Worm (Caenorhabditis elegans): ENCODE measurements around the gene dnj-23.

Gene dnj-23

DNA sequence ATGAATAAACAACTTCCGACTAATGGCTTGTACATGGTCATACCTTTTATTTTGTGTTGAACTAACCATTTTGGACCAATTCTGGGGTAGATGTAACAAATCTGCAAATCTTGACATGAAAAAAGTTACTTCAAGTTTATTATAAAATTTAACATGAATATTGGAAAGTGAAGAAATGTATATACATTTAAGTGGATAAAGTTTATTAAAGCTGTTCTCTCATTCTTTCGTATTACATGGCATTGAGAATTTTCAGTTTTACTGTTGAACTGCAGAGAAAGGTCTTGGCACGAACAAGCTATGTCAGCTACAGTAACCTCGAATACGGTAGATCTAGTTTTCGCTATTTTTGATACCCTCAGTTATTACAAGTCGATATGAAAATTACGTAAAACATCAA lies 14.8 kb downstream of the dnj-23 start, which contains the start of gene C07H4.1:
TSS of gene C07H4.1 (minus strand) at position 101 of the 400 bp plus-strand sequence.
- TF ChIP-seq ref-1 (GFP tag; conservative IDR thresholded peaks at IDR 0.05), result no peak
- no peak for TF ChIP-seq tab-1 (GFP tag; IDR thresholded peaks at IDR 0.05)
- TF ChIP-seq ztf-29 (GFP tag; IDR thresholded peaks at IDR 0.05), result no peak
- TF ChIP-seq flt-1 (GFP tag; IDR thresholded peaks at IDR 0.05), result no peak
- TF ChIP-seq med-1 (GFP tag; optimal IDR thresholded peaks at IDR 0.05; ENCODE audit: insufficient read depth), result no peak
- no peak for TF ChIP-seq T22C8.4 (GFP tag; IDR thresholded peaks at IDR 0.05)
- no peak for TF ChIP-seq ztf-23 (GFP tag; IDR thresholded peaks at IDR 0.05)
- no peak for TF ChIP-seq klf-2 (GFP tag; conservative IDR thresholded peaks at IDR 0.05)
- TF ChIP-seq cog-1 (tag; optimal IDR thresholded peaks at IDR 0.05), result no peak

ce11 chrII:9092910-9093309 lies 15.5 kb downstream of the dnj-23 start:
- TF ChIP-seq med-1 (GFP tag; optimal IDR thresholded peaks at IDR 0.05; ENCODE audit: insufficient read depth) (no peak), ref-1 (GFP tag; conservative IDR thresholded peaks at IDR 0.05) (no peak), T22C8.4 (GFP tag; IDR thresholded peaks at IDR 0.05) (no peak), flt-1 (GFP tag; IDR thresholded peaks at IDR 0.05) (no peak), klf-2 (GFP tag; conservative IDR thresholded peaks at IDR 0.05) (no peak), ztf-29 (GFP tag; IDR thresholded peaks at IDR 0.05) (no peak), ztf-23 (GFP tag; IDR thresholded peaks at IDR 0.05) (no peak), cog-1 (tag; optimal IDR thresholded peaks at IDR 0.05) (no peak), tab-1 (GFP tag; IDR thresholded peaks at IDR 0.05) (no peak)

ce11 chrII:9086308-9086707 lies 22.1 kb downstream of the dnj-23 start, which contains the start of gene hlh-3:
Gene hlh-3, plus strand, starts transcription at chrII:9086608.
- TF ChIP-seq med-1 (GFP tag; optimal IDR thresholded peaks at IDR 0.05; ENCODE audit: insufficient read depth), result no peak
- TF ChIP-seq ref-1 (GFP tag; conservative IDR thresholded peaks at IDR 0.05), result no peak
- TF ChIP-seq cog-1 (tag; optimal IDR thresholded peaks at IDR 0.05), result no peak
- TF ChIP-seq tab-1 (GFP tag; IDR thresholded peaks at IDR 0.05), result no peak
- TF ChIP-seq ztf-23 (GFP tag; IDR thresholded peaks at IDR 0.05), result no peak
- no peak for TF ChIP-seq klf-2 (GFP tag; conservative IDR thresholded peaks at IDR 0.05)
- TF ChIP-seq T22C8.4 (GFP tag; IDR thresholded peaks at IDR 0.05), result no peak
- no peak for TF ChIP-seq ztf-29 (GFP tag; IDR thresholded peaks at IDR 0.05)
- no peak for TF ChIP-seq flt-1 (GFP tag; IDR thresholded peaks at IDR 0.05)

DNA sequence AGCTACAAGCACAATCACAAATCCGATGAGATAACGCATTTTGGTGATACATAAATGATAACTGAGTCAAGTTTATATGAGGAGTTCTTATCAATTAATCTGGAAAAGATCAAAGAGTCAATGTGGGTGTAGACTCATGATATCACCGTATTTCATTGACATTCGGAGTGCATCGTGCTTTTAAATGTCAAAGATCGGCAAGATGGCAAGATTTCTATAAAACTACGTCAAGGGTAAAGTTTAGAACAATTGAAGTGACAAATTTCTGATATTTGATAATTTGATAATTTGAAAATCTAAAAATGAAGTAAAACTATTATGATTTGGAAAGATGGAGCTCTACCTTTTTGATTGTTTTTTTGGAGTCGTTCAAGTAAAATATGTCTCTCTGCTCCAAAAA lies 25.3 kb downstream of the dnj-23 start, which contains the start of gene sysm-1:
TSS of gene sysm-1 (minus strand) at position 101 of the 400 bp plus-strand sequence.
- TF ChIP-seq ztf-23 (GFP tag; IDR thresholded peaks at IDR 0.05) (no peak), tab-1 (GFP tag; IDR thresholded peaks at IDR 0.05) (no peak), klf-2 (GFP tag; conservative IDR thresholded peaks at IDR 0.05) (no peak), flt-1 (GFP tag; IDR thresholded peaks at IDR 0.05) (no peak), ztf-29 (GFP tag; IDR thresholded peaks at IDR 0.05) (no peak), T22C8.4 (GFP tag; IDR thresholded peaks at IDR 0.05) (no peak), ref-1 (GFP tag; conservative IDR thresholded peaks at IDR 0.05) (no peak), cog-1 (tag; optimal IDR thresholded peaks at IDR 0.05) (no peak), med-1 (GFP tag; optimal IDR thresholded peaks at IDR 0.05; ENCODE audit: insufficient read depth) (no peak)

DNA sequence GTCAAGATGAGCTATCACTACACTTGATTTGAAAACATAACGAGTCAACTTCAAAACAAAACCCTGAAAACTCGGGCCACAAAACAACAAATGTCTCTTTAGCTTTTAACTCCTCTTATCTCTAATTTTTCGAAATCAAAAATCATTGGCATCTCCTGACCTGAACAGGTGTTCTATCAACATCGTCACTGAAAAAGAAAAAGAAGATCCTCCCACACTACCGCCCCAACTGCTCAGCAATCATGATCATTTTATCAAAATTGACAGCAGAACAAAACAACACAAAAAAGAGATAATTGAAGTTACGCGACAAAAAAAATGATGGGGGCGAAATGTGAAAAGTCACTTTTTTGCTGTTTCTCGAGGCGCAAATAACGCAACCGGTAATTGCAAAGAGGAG lies 30.0 kb downstream of the dnj-23 start:
- no peak for TF ChIP-seq flt-1 (GFP tag; IDR thresholded peaks at IDR 0.05)
- no peak for TF ChIP-seq cog-1 (tag; optimal IDR thresholded peaks at IDR 0.05)
- TF ChIP-seq med-1 (GFP tag; optimal IDR thresholded peaks at IDR 0.05; ENCODE audit: insufficient read depth), result no peak
- no peak for TF ChIP-seq ztf-23 (GFP tag; IDR thresholded peaks at IDR 0.05)
- TF ChIP-seq klf-2 (GFP tag; conservative IDR thresholded peaks at IDR 0.05), result no peak
- TF ChIP-seq T22C8.4 (GFP tag; IDR thresholded peaks at IDR 0.05), result no peak
- TF ChIP-seq tab-1 (GFP tag; IDR thresholded peaks at IDR 0.05), result no peak
- no peak for TF ChIP-seq ref-1 (GFP tag; conservative IDR thresholded peaks at IDR 0.05)
- TF ChIP-seq ztf-29 (GFP tag; IDR thresholded peaks at IDR 0.05), result no peak

ce11 chrII:9076098-9076879 lies 32.1 kb downstream of the dnj-23 start:
- TF ChIP-seq ref-1 (GFP tag; conservative IDR thresholded peaks at IDR 0.05) (no peak), T22C8.4 (GFP tag; IDR thresholded peaks at IDR 0.05) (no peak)

ce11 chrII:9074492-9074891 lies 33.9 kb downstream of the dnj-23 start:
- TF ChIP-seq T22C8.4 (GFP tag; IDR thresholded peaks at IDR 0.05) (no peak), ref-1 (GFP tag; conservative IDR thresholded peaks at IDR 0.05) (no peak), tab-1 (GFP tag; IDR thresholded peaks at IDR 0.05) (no peak), ztf-23 (GFP tag; IDR thresholded peaks at IDR 0.05) (no peak), cog-1 (tag; optimal IDR thresholded peaks at IDR 0.05) (no peak), ztf-29 (GFP tag; IDR thresholded peaks at IDR 0.05) (no peak), med-1 (GFP tag; optimal IDR thresholded peaks at IDR 0.05; ENCODE audit: insufficient read depth) (no peak), klf-2 (GFP tag; conservative IDR thresholded peaks at IDR 0.05) (no peak), flt-1 (GFP tag; IDR thresholded peaks at IDR 0.05) (no peak)

ce11 chrII:9072769-9073168 lies 35.6 kb downstream of the dnj-23 start:
- no peak for TF ChIP-seq tab-1 (GFP tag; IDR thresholded peaks at IDR 0.05)
- no peak for TF ChIP-seq ztf-23 (GFP tag; IDR thresholded peaks at IDR 0.05)
- TF ChIP-seq T22C8.4 (GFP tag; IDR thresholded peaks at IDR 0.05), result no peak
- TF ChIP-seq klf-2 (GFP tag; conservative IDR thresholded peaks at IDR 0.05), result no peak
- no peak for TF ChIP-seq cog-1 (tag; optimal IDR thresholded peaks at IDR 0.05)
- TF ChIP-seq flt-1 (GFP tag; IDR thresholded peaks at IDR 0.05), result no peak

- TF ChIP-seq ref-1 (GFP tag; conservative IDR thresholded peaks at IDR 0.05), result no peak
- TF ChIP-seq flt-1 (GFP tag; IDR thresholded peaks at IDR 0.05), result no peak
- TF ChIP-seq klf-2 (GFP tag; conservative IDR thresholded peaks at IDR 0.05), result no peak
- no peak for TF ChIP-seq ztf-23 (GFP tag; IDR thresholded peaks at IDR 0.05)
- TF ChIP-seq tab-1 (GFP tag; IDR thresholded peaks at IDR 0.05), result no peak
- TF ChIP-seq ztf-29 (GFP tag; IDR thresholded peaks at IDR 0.05), result no peak
- no peak for TF ChIP-seq T22C8.4 (GFP tag; IDR thresholded peaks at IDR 0.05)
- TF ChIP-seq cog-1 (tag; optimal IDR thresholded peaks at IDR 0.05), result no peak
- TF ChIP-seq med-1 (GFP tag; optimal IDR thresholded peaks at IDR 0.05; ENCODE audit: insufficient read depth), result no peak
Observed at ce11 chrII:9070740-9071139, 37.7 kb downstream of the dnj-23 start, which contains the start of gene T24B8.4. Gene T24B8.4, minus strand, starts transcription at chrII:9070840.

Data from whole organism, midembryonic.